Fruit fly (Drosophila melanogaster): ENCODE measurements around the gene swm.
A peak's percentile ranks its signal among the peaks of the same experiment; 100 is the strongest.

Gene swm

dm6 chr2L:19469090-19469489 lies 24.0 kb upstream of the swm start:
- TF ChIP-seq CG17829 (tag; optimal IDR thresholded peaks at IDR 0.05) (no peak), CG13624 (GFP tag; optimal IDR thresholded peaks at IDR 0.05) (no peak), E2f2 (GFP tag; IDR thresholded peaks at IDR 0.05) (no peak), Side (GFP tag; optimal IDR thresholded peaks at IDR 0.05) (no peak), CG1233 (GFP tag; optimal IDR thresholded peaks at IDR 0.05) (no peak), Drgx (GFP tag; IDR thresholded peaks at IDR 0.05) (no peak), maf-S (GFP tag; optimal IDR thresholded peaks at IDR 0.05) (no peak), Fer2 (tag; optimal IDR thresholded peaks at IDR 0.05) (no peak), Tbp (GFP tag; optimal IDR thresholded peaks at IDR 0.05) (no peak), Rfx (GFP tag; IDR thresholded peaks at IDR 0.05) (no peak), CG13287 (GFP tag; IDR thresholded peaks at IDR 0.05; ENCODE audit: partially characterized antibody) (no peak), CG14441 (GFP tag; IDR thresholded peaks at IDR 0.05) (no peak), phol (tag; optimal IDR thresholded peaks at IDR 0.05) (no peak), Hr51 (GFP tag; optimal IDR thresholded peaks at IDR 0.05) (no peak), lbe (GFP tag; optimal IDR thresholded peaks at IDR 0.05) (no peak), CHES-1-like (GFP tag; optimal IDR thresholded peaks at IDR 0.05) (no peak), CG1603 (tag; optimal IDR thresholded peaks at IDR 0.05) (no peak), knrl (GFP tag; IDR thresholded peaks at IDR 0.05; ENCODE audit: partially characterized antibody) (no peak)

dm6 chr2L:19469751-19470150 lies 23.3 kb upstream of the swm start:
- TF ChIP-seq CG9727 (GFP tag; optimal IDR thresholded peaks at IDR 0.05) (peak; percentile 36), CG7839 (tag; optimal IDR thresholded peaks at IDR 0.05) (peak; percentile 28), lola (GFP tag; optimal IDR thresholded peaks at IDR 0.05) (peak in 1 of 3 experiments; percentile 48), CG12391 (tag; optimal IDR thresholded peaks at IDR 0.05) (peak; percentile 1), gem (tag; optimal IDR thresholded peaks at IDR 0.05) (peak; percentile 41), CoRest (tag; optimal IDR thresholded peaks at IDR 0.05) (no peak), CG2712 (tag; optimal IDR thresholded peaks at IDR 0.05) (peak; percentile 43), CG12769 (tag; optimal IDR thresholded peaks at IDR 0.05) (no peak), CG10979 (tag; optimal IDR thresholded peaks at IDR 0.05) (peak; percentile 54), CG18476 (GFP tag; optimal IDR thresholded peaks at IDR 0.05) (no peak), CG15696 (tag; optimal IDR thresholded peaks at IDR 0.05) (no peak), CG18262 (tag; optimal IDR thresholded peaks at IDR 0.05) (peak; percentile 58), usp (GFP tag; optimal IDR thresholded peaks at IDR 0.05) (no peak), Ssrp (tag; optimal IDR thresholded peaks at IDR 0.05) (peak; percentile 2), phol (tag; optimal IDR thresholded peaks at IDR 0.05) (peak; percentile 34), D (optimal IDR thresholded peaks at IDR 0.05) (no peak), D (GFP tag; optimal IDR thresholded peaks at IDR 0.05) (peak; percentile 24), D19A (tag; optimal IDR thresholded peaks at IDR 0.05) (peak; percentile 7), nmo (GFP tag; optimal IDR thresholded peaks at IDR 0.05) (peak; percentile 30), CG11504 (tag; optimal IDR thresholded peaks at IDR 0.05) (peak; percentile 54), bsh (GFP tag; optimal IDR thresholded peaks at IDR 0.05) (peak in 1 of 2 experiments; percentile 22), CG14710 (tag; optimal IDR thresholded peaks at IDR 0.05) (peak; percentile 37), dmrt11E (tag; optimal IDR thresholded peaks at IDR 0.05) (peak; percentile 44), Blimp-1 (GFP tag; optimal IDR thresholded peaks at IDR 0.05) (peak; percentile 7), CG7556 (GFP tag; optimal IDR thresholded peaks at IDR 0.05) (no peak), CG11456 (GFP tag; IDR thresholded peaks at IDR 0.05) (no peak), pum (GFP tag; optimal IDR thresholded peaks at IDR 0.05) (no peak)

Measured in whole organism, embryonic.